Worm (Caenorhabditis elegans): ENCODE data around the gene lron-15.

ce11 chrII:6519703-6520102 lies 25.0 kb downstream of the lron-15 start:
- TF ChIP-seq unc-62 (GFP tag; optimal IDR thresholded peaks at IDR 0.05): no peak
- no peak for TF ChIP-seq jun-1 (tag; optimal IDR thresholded peaks at IDR 0.05)
- TF ChIP-seq ama-1 (optimal IDR thresholded peaks at IDR 0.05): no peak
- no peak for TF ChIP-seq nhr-28 (tag; optimal IDR thresholded peaks at IDR 0.05)
